Fruit fly (Drosophila melanogaster) whole organism, embryonic: ENCODE data around the gene CG31204.

Experiments used
- CG1792 ChIP-seq: fragments of 200-800 bp; sonication (Bioruptor generic); optimal IDR thresholded peaks from 2 replicates; lab custom pipeline; 2016; ENCODE audit warnings: missing biosample characterization, missing genetic modification characterization
- CG2875 ChIP-seq: fragments of 200-800 bp; sonication (Bioruptor generic); optimal IDR thresholded peaks from 2 replicates; lab custom pipeline; 2017; ENCODE audit warnings: missing biosample characterization, mild to moderate bottlenecking, missing genetic modification characterization, missing genetic modification reagents
- CG6689 ChIP-seq: fragments of 200-800 bp; sonication (Bioruptor generic); IDR thresholded peaks from 2 replicates; pipeline ENCODE4 v1.3.6; 2022; ENCODE audit warnings: missing biosample characterization, missing genetic modification characterization
- CG8765 ChIP-seq: fragments of 200-800 bp; sonication (Bioruptor generic); IDR thresholded peaks from 2 replicates; pipeline ENCODE4 v1.3.6; 2022; ENCODE audit warnings: missing biosample characterization, missing genetic modification characterization
- Doc3 ChIP-seq: fragments of 200-800 bp; sonication (Bioruptor generic); IDR thresholded peaks from 3 replicates; pipeline ENCODE4 v1.3.6; 2022; ENCODE audit warnings: missing biosample characterization, missing genetic modification characterization; ENCODE audit not compliant: partially characterized antibody
- H2.0 ChIP-seq: fragments of 200-800 bp; sonication (Bioruptor generic); IDR thresholded peaks from 2 replicates; pipeline ENCODE4 v1.3.6; 2022; ENCODE audit warnings: missing biosample characterization, missing genetic modification characterization
- HLH3B ChIP-seq: fragments of 200-800 bp; sonication (Bioruptor generic); IDR thresholded peaks from 2 replicates; pipeline ENCODE4 v1.3.6; 2022; ENCODE audit warnings: missing biosample characterization, missing genetic modification characterization
- Nf-YA ChIP-seq: fragments of 200-800 bp; sonication (Bioruptor generic); IDR thresholded peaks from 2 replicates; pipeline ENCODE4 v1.3.6; 2022; ENCODE audit warnings: missing biosample characterization, missing genetic modification characterization
- eve ChIP-seq, 2 experiments: fragments of >200 bp; optimal IDR thresholded peaks; 2 replicates each; lab custom pipeline; 2017; ENCODE audit warnings: missing biosample characterization in 2 of 2, missing genetic modification characterization in 2 of 2
- h ChIP-seq: fragments of >200 bp; optimal IDR thresholded peaks from 2 replicates; lab custom pipeline; 2017
- mam ChIP-seq: fragments of 200-800 bp; sonication (Bioruptor generic); optimal IDR thresholded peaks from 3 replicates; lab custom pipeline; 2016; ENCODE audit warnings: missing biosample characterization, missing genetic modification characterization
- pho ChIP-seq: fragments of 200-800 bp; sonication (Bioruptor generic); optimal IDR thresholded peaks from 2 replicates; lab custom pipeline; 2016; ENCODE audit warnings: missing biosample characterization, missing genetic modification characterization

DNA sequence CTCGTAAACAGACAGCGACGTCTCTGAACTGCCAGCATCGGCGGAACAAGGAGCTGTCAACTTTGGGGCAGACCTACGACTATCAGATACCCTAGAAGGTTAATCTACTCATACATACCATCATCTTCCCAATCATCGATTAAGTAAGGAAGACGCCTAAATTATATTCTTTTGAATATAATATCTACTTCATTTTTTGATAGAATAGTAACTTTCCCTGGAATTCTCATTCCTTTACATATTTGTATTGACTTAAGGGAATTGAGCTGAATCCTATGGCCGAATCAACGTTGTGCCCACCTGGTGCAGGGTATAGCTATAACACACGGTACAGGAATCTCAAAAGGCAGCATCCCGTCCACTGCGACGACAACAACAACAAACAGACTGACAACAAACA, 46.7 kb downstream of the CG31204 start:
- TF ChIP-seq eve (GFP tag; optimal IDR thresholded peaks at IDR 0.05; lab: Kevin White, UChicago) (no peak), H2.0 (GFP tag; lab: Robert Waterston, UW) (no peak), h (lab: Kevin White, UChicago) (no peak), HLH3B (GFP tag; lab: Robert Waterston, UW) (no peak), Doc3 (GFP tag; lab: Robert Waterston, UW) (no peak), Nf-YA (GFP tag; lab: Robert Waterston, UW) (no peak), CG2875 (GFP tag; lab: Kevin White, UChicago) (no peak), mam (GFP tag; lab: Kevin White, UChicago) (no peak), CG1792 (GFP tag; lab: Kevin White, UChicago) (no peak), CG6689 (GFP tag; lab: Robert Waterston, UW) (no peak), CG8765 (GFP tag; lab: Robert Waterston, UW) (no peak), pho (GFP tag; lab: Kevin White, UChicago) (no peak)
